Worm (Caenorhabditis elegans): ENCODE results near the gene C56E6.4.
A peak's percentile ranks its signal among the peaks of the same experiment; 100 is the strongest.

C56E6.4 gene

ce11 chrII:6491187-6491586 lies 37.3 kb downstream of the C56E6.4 start:
- no peak for TF ChIP-seq skn-1 (tag; optimal IDR thresholded peaks at IDR 0.05)
- no peak for TF ChIP-seq nhr-12 (tag; optimal IDR thresholded peaks at IDR 0.05)
- no peak for TF ChIP-seq mbf-1 (tag; optimal IDR thresholded peaks at IDR 0.05)
- TF ChIP-seq lin-13 (GFP tag; optimal IDR thresholded peaks at IDR 0.05), result no peak
- no peak for TF ChIP-seq nhr-21 (tag; optimal IDR thresholded peaks at IDR 0.05)
- no peak for TF ChIP-seq elt-3 (tag; optimal IDR thresholded peaks at IDR 0.05)
- no peak for TF ChIP-seq unc-62 (GFP tag; optimal IDR thresholded peaks at IDR 0.05)
- no peak for TF ChIP-seq ceh-16 (tag; optimal IDR thresholded peaks at IDR 0.05)
- TF ChIP-seq nhr-10 (tag; optimal IDR thresholded peaks at IDR 0.05), result no peak
- no peak for TF ChIP-seq aly-2 (tag; optimal IDR thresholded peaks at IDR 0.05)
- TF ChIP-seq nhr-237 (tag; optimal IDR thresholded peaks at IDR 0.05), result no peak
- no peak for TF ChIP-seq zag-1 (tag; optimal IDR thresholded peaks at IDR 0.05)
- no peak for TF ChIP-seq peb-1 (tag; optimal IDR thresholded peaks at IDR 0.05)
- no peak for TF ChIP-seq lsy-2 (tag; optimal IDR thresholded peaks at IDR 0.05)
- TF ChIP-seq snpc-4 (tag; optimal IDR thresholded peaks at IDR 0.05), result no peak
- no peak for TF ChIP-seq gmeb-1 (tag; optimal IDR thresholded peaks at IDR 0.05)

- TF ChIP-seq elt-1 (tag; optimal IDR thresholded peaks at IDR 0.05), result no peak
- peak; percentile 79 for TF ChIP-seq lin-13 (GFP tag; optimal IDR thresholded peaks at IDR 0.05)
- TF ChIP-seq lin-11 (tag; optimal IDR thresholded peaks at IDR 0.05), result peak; percentile 50
- TF ChIP-seq crh-2 (tag; optimal IDR thresholded peaks at IDR 0.05), result peak; percentile 72
- no peak for TF ChIP-seq ztf-1 (GFP tag; conservative IDR thresholded peaks at IDR 0.05)
- TF ChIP-seq ztf-11 (tag; optimal IDR thresholded peaks at IDR 0.05), result no peak
- TF ChIP-seq elt-3 (tag; optimal IDR thresholded peaks at IDR 0.05), result no peak
- no peak for TF ChIP-seq mbf-1 (tag; optimal IDR thresholded peaks at IDR 0.05)
- TF ChIP-seq ceh-82 (tag; optimal IDR thresholded peaks at IDR 0.05), result no peak
- TF ChIP-seq R02D3.7 (tag; optimal IDR thresholded peaks at IDR 0.05), result no peak
- no peak for TF ChIP-seq ceh-16 (tag; optimal IDR thresholded peaks at IDR 0.05)
- TF ChIP-seq nhr-6 (tag; optimal IDR thresholded peaks at IDR 0.05), result peak; percentile 35
- no peak for TF ChIP-seq nhr-12 (tag; optimal IDR thresholded peaks at IDR 0.05)
- no peak for TF ChIP-seq unc-39 (tag; optimal IDR thresholded peaks at IDR 0.05)
- TF ChIP-seq sma-3 (GFP tag; optimal IDR thresholded peaks at IDR 0.05), result peak; percentile 72
- TF ChIP-seq snpc-4 (tag; optimal IDR thresholded peaks at IDR 0.05), result peak; percentile 75
- peak; percentile 10 for TF ChIP-seq blmp-1 (tag; optimal IDR thresholded peaks at IDR 0.05; ENCODE audit: insufficient read depth)
- peak; percentile 71 for TF ChIP-seq fos-1 (tag; optimal IDR thresholded peaks at IDR 0.05)
- TF ChIP-seq F13H6.1 (tag; optimal IDR thresholded peaks at IDR 0.05), result peak; percentile 53
- peak; percentile 91 for TF ChIP-seq C34F6.9 (tag; optimal IDR thresholded peaks at IDR 0.05)
- no peak for TF ChIP-seq skn-1 (tag; optimal IDR thresholded peaks at IDR 0.05)
- TF ChIP-seq lsy-2 (tag; optimal IDR thresholded peaks at IDR 0.05), result peak; percentile 96 to 99
- TF ChIP-seq zag-1 (tag; optimal IDR thresholded peaks at IDR 0.05), result no peak
- no peak for TF ChIP-seq nhr-23 (tag; optimal IDR thresholded peaks at IDR 0.05)
- peak; percentile 79 for TF ChIP-seq gmeb-1 (tag; optimal IDR thresholded peaks at IDR 0.05)
- no peak for TF ChIP-seq dmd-4 (tag; optimal IDR thresholded peaks at IDR 0.05)
- no peak for TF ChIP-seq ztf-4 (tag; optimal IDR thresholded peaks at IDR 0.05)
- TF ChIP-seq nhr-21 (tag; optimal IDR thresholded peaks at IDR 0.05), result peak; percentile 64
- no peak for TF ChIP-seq egl-27 (tag; optimal IDR thresholded peaks at IDR 0.05)
- TF ChIP-seq Y55F3AM.14 (GFP tag; optimal IDR thresholded peaks at IDR 0.05), result no peak
- TF ChIP-seq aly-2 (tag; optimal IDR thresholded peaks at IDR 0.05), result no peak
- no peak for TF ChIP-seq nhr-10 (tag; optimal IDR thresholded peaks at IDR 0.05)
- no peak for TF ChIP-seq lin-39 (tag; optimal IDR thresholded peaks at IDR 0.05)
- TF ChIP-seq mab-5 (tag; optimal IDR thresholded peaks at IDR 0.05), result peak; percentile 7
- TF ChIP-seq ama-1 (optimal IDR thresholded peaks at IDR 0.05), result peak; percentile 40
- TF ChIP-seq nhr-11 (tag; optimal IDR thresholded peaks at IDR 0.05), result no peak
- TF ChIP-seq mdl-1 (tag; optimal IDR thresholded peaks at IDR 0.05), result peak in 1 of 2 experiments; percentile 31
- peak; percentile 87 for TF ChIP-seq unc-55 (GFP tag; optimal IDR thresholded peaks at IDR 0.05)
- peak; percentile 60 for TF ChIP-seq nhr-25 (tag; optimal IDR thresholded peaks at IDR 0.05)
- TF ChIP-seq nhr-129 (tag; optimal IDR thresholded peaks at IDR 0.05), result peak; percentile 82
- peak; percentile 78 for TF ChIP-seq sma-9 (GFP tag; optimal IDR thresholded peaks at IDR 0.05)
- no peak for TF ChIP-seq sma-9 (tag; optimal IDR thresholded peaks at IDR 0.05)
- peak; percentile 62 for TF ChIP-seq ZK546.5 (tag; optimal IDR thresholded peaks at IDR 0.05)
- peak; percentile 48 for TF ChIP-seq sem-4 (tag; optimal IDR thresholded peaks at IDR 0.05)
- TF ChIP-seq unc-62 (GFP tag; optimal IDR thresholded peaks at IDR 0.05), result no peak
- no peak for TF ChIP-seq peb-1 (tag; optimal IDR thresholded peaks at IDR 0.05)
- no peak for TF ChIP-seq alr-1 (tag; optimal IDR thresholded peaks at IDR 0.05)
- no peak for TF ChIP-seq nhr-237 (tag; optimal IDR thresholded peaks at IDR 0.05)
- TF ChIP-seq nhr-77 (tag; optimal IDR thresholded peaks at IDR 0.05), result no peak
Observed at ce11 chrII:6489711-6490184, 38.8 kb downstream of the C56E6.4 start, which contains the start of the genes snr-3 and rsp-5. Gene snr-3, minus strand, starts transcription at chrII:6489761. Gene rsp-5, plus strand, starts transcription at chrII:6490165.
